Fruit fly (Drosophila melanogaster) Kc167 (cell line): ENCODE data around the gene CG12182.
A peak's percentile ranks its signal among the peaks of the same experiment; 100 is the strongest.

Source experiments
- Sin3A ChIP-seq: fragments of >200 bp; optimal IDR thresholded peaks from 2 replicates; lab custom pipeline; 2018; ENCODE audit warnings: missing external identifiers
- h ChIP-seq: fragments of >200 bp; optimal IDR thresholded peaks from 3 replicates; lab custom pipeline; 2018; ENCODE audit warnings: missing external identifiers
- insv ChIP-seq: fragments of >200 bp; optimal IDR thresholded peaks from 3 replicates; lab custom pipeline; 2018; ENCODE audit warnings: missing external identifiers
- psq ChIP-seq: fragments of >200 bp; optimal IDR thresholded peaks from 2 replicates; lab custom pipeline; 2017; ENCODE audit warnings: missing external identifiers
- ttk ChIP-seq: sonication (Bioruptor generic); optimal IDR thresholded peaks from 2 replicates; lab custom pipeline; 2017; ENCODE audit warnings: missing external identifiers

- no peak for TF ChIP-seq insv (lab: Kevin White, UChicago)
- peak; percentile 75 for TF ChIP-seq ttk
- TF ChIP-seq Sin3A (lab: Kevin White, UChicago) = no peak
- TF ChIP-seq psq (lab: Kevin White, UChicago) = no peak
- no peak for TF ChIP-seq h
These were observed 11.1 kb downstream of the CG12182 start for dm6 chr3L:2588306-2588705.
